Worm (Caenorhabditis elegans) whole organism, L4/young adult: Measurements from ENCODE around the gene pde-12.

Experiments used
- W03F9.2 ChIP-seq: fragments of 150-350 bp; optimal IDR thresholded peaks from 2 replicates; lab custom pipeline; 2014; ENCODE audit warnings: missing biosample characterization, missing genetic modification characterization
- dao-5 ChIP-seq: sonication (generic microtip); optimal IDR thresholded peaks from 2 replicates; lab custom pipeline; 2016; ENCODE audit warnings: missing genotype, missing genetic modification characterization, moderate library complexity, missing compliant biosample characterization
- him-1 ChIP-seq: sonication (generic microtip); optimal IDR thresholded peaks from 2 replicates; lab custom pipeline; 2016; ENCODE audit warnings: missing genotype, missing genetic modification reagents, missing genetic modification characterization, missing compliant biosample characterization

DNA sequence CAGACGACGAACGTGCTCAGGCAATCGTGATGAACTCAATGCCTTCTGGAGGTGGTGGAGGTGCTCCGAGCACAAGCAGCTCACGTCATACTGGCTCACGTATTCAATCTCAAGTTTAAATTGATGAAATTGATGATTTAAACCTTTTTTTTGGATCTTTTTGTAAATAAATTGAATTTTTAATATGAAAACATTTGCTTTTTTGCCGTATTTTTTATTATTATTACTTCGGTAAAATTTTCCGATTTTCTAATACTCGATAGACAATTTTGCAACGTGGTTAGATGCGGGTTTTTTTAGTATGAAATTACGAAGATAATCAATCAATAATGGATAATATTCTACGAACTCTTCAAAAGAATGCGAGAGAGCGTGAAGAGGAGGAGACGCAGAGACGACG lies 13.2 kb upstream of the pde-12 start, which contains the start of gene oxi-1:
- TF ChIP-seq him-1 (tag; lab: Kevin White, UChicago), result no peak
- no peak for TF ChIP-seq dao-5
- TF ChIP-seq W03F9.2, result no peak
